Fruit fly (Drosophila melanogaster): ENCODE measurements around the gene Elp1.

Gene Elp1

dm6 chr3R:11656614-11657216 is 5.9 kb downstream of the Elp1 start (continued):
- peak; percentile 94 for TF ChIP-seq CG3407 (GFP tag; optimal IDR thresholded peaks at IDR 0.05)
- TF ChIP-seq danr (GFP tag; IDR thresholded peaks at IDR 0.05): peak; percentile 92
- peak; percentile 85 for TF ChIP-seq sd (tag; optimal IDR thresholded peaks at IDR 0.05)
- TF ChIP-seq Ets65A (GFP tag): peak; percentile 98
- peak; percentile 94 for TF ChIP-seq CG13296 (GFP tag; optimal IDR thresholded peaks at IDR 0.05)
- peak in 1 of 2 experiments; percentile 97 for TF ChIP-seq eve (GFP tag; optimal IDR thresholded peaks at IDR 0.05)
- peak; percentile 93 for TF ChIP-seq CG5245 (GFP tag; optimal IDR thresholded peaks at IDR 0.05)
- peak; percentile 37 for TF ChIP-seq stwl (tag; optimal IDR thresholded peaks at IDR 0.05)
- peak; percentile 94 for TF ChIP-seq B-H1 (GFP tag; IDR thresholded peaks at IDR 0.05)
- TF ChIP-seq Hr3 (GFP tag; optimal IDR thresholded peaks at IDR 0.05): peak; percentile 92
- TF ChIP-seq CG12236 (GFP tag; optimal IDR thresholded peaks at IDR 0.05): peak; percentile 90
- TF ChIP-seq CG13775 (GFP tag; optimal IDR thresholded peaks at IDR 0.05): peak; percentile 94
- TF ChIP-seq CG2199 (GFP tag; IDR thresholded peaks at IDR 0.05): peak; percentile 90
- peak; percentile 93 for TF ChIP-seq Antp (GFP tag; optimal IDR thresholded peaks at IDR 0.05)
- TF ChIP-seq Mad (GFP tag; optimal IDR thresholded peaks at IDR 0.05): peak; percentile 95
- peak; percentile 56 for TF ChIP-seq fd102C (GFP tag; optimal IDR thresholded peaks at IDR 0.05)
- peak; percentile 96 for TF ChIP-seq mam (GFP tag; optimal IDR thresholded peaks at IDR 0.05)
- TF ChIP-seq CG8765 (GFP tag; IDR thresholded peaks at IDR 0.05): peak; percentile 87
- TF ChIP-seq dpn (GFP tag; optimal IDR thresholded peaks at IDR 0.05): peak; percentile 96 to 97
- TF ChIP-seq schlank (tag; optimal IDR thresholded peaks at IDR 0.05): peak; percentile 94
- peak; percentile 94 for TF ChIP-seq CG9727 (GFP tag; optimal IDR thresholded peaks at IDR 0.05)
- peak; percentile 80 for TF ChIP-seq Deaf1 (tag; optimal IDR thresholded peaks at IDR 0.05)
- TF ChIP-seq wdn (GFP tag; IDR thresholded peaks at IDR 0.05): peak; percentile 97
- peak; percentile 96 for TF ChIP-seq Sox102F (GFP tag; optimal IDR thresholded peaks at IDR 0.05)
- TF ChIP-seq Xbp1 (GFP tag; optimal IDR thresholded peaks at IDR 0.05): peak; percentile 97
- TF ChIP-seq fd3F (GFP tag; optimal IDR thresholded peaks at IDR 0.05): peak; percentile 96
- TF ChIP-seq CG31388 (GFP tag; optimal IDR thresholded peaks at IDR 0.05): peak; percentile 91
- no peak for TF ChIP-seq D (optimal IDR thresholded peaks at IDR 0.05)
- peak; percentile 86 for TF ChIP-seq D (GFP tag; optimal IDR thresholded peaks at IDR 0.05)
- peak; percentile 86 for TF ChIP-seq CG6683 (GFP tag; optimal IDR thresholded peaks at IDR 0.05)
- no peak for TF ChIP-seq pros (GFP tag; optimal IDR thresholded peaks at IDR 0.05)
- peak; percentile 96 for TF ChIP-seq Aef1 (GFP tag; IDR thresholded peaks at IDR 0.05)
- TF ChIP-seq lilli (GFP tag; optimal IDR thresholded peaks at IDR 0.05): peak; percentile 98
- TF ChIP-seq jigr1 (GFP tag; IDR thresholded peaks at IDR 0.05): peak; percentile 84; the same call in 2 of the 3 replicates
- peak; percentile 97 for TF ChIP-seq CG17359 (tag; optimal IDR thresholded peaks at IDR 0.05)
- peak; percentile 96 for TF ChIP-seq CoRest (tag; optimal IDR thresholded peaks at IDR 0.05)
- peak; percentile 77 for TF ChIP-seq Neu2 (GFP tag; optimal IDR thresholded peaks at IDR 0.05; ENCODE audit: borderline replicate concordance)
- peak; percentile 93 for TF ChIP-seq wor (GFP tag; IDR thresholded peaks at IDR 0.05)
- TF ChIP-seq jing (GFP tag; optimal IDR thresholded peaks at IDR 0.05): peak; percentile 88
- peak; percentile 91 for TF ChIP-seq Spps (tag; optimal IDR thresholded peaks at IDR 0.05)
- TF ChIP-seq HLH3B (GFP tag; IDR thresholded peaks at IDR 0.05): peak; percentile 96
- TF ChIP-seq CG12299 (tag; optimal IDR thresholded peaks at IDR 0.05): peak; percentile 95
- peak; percentile 93 for TF ChIP-seq CG31441 (GFP tag; IDR thresholded peaks at IDR 0.05)
- peak; percentile 95 for TF ChIP-seq ttk (GFP tag; IDR thresholded peaks at IDR 0.05)
- peak; percentile 97 for TF ChIP-seq NfI (GFP tag; optimal IDR thresholded peaks at IDR 0.05)
- peak; percentile 93 for TF ChIP-seq CG1529 (GFP tag; optimal IDR thresholded peaks at IDR 0.05)
- no peak for TF ChIP-seq yki (optimal IDR thresholded peaks at IDR 0.05)
- peak; percentile 98 for TF ChIP-seq CG32532 (GFP tag; IDR thresholded peaks at IDR 0.05)
- 0 out of 3 replicates have a peak, but pooled peaks have one; percentile 13 for TF ChIP-seq Doc3 (GFP tag; IDR thresholded peaks at IDR 0.05; ENCODE audit: partially characterized antibody)
- no peak for TF ChIP-seq pfk (GFP tag; optimal IDR thresholded peaks at IDR 0.05)
- peak; percentile 100 for TF ChIP-seq Med (GFP tag)
